Fruit fly (Drosophila melanogaster): Measurements from ENCODE around the gene Srp54.

Srp54 gene

DNA sequence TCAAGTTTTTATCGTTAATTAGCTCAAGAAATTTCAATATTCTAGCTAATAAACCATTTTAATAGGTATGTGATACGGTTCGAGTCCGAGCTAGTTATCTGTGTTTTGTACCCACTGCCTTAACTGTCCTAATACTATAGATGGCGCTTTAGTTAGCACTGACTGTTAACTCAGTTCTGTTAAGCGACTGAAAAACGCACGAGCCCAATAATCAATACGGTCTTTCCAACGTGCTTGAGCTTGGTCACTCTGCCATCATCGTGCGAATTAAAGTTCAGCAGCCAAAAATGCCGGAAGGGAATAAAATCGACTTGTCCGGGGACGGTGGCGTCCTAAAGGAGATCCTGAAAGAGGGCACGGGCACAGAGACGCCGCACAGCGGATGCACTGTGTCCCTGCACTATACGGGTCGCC is 24.8 kb upstream of the Srp54 start, which contains the start of gene Fkbp59 (continued):
- TF ChIP-seq CG10431 (GFP tag; optimal IDR thresholded peaks at IDR 0.05) = no peak
- TF ChIP-seq CG2875 (GFP tag; optimal IDR thresholded peaks at IDR 0.05) = no peak
- no peak for TF ChIP-seq Dek (tag; optimal IDR thresholded peaks at IDR 0.05)
- TF ChIP-seq D (optimal IDR thresholded peaks at IDR 0.05) = no peak
- TF ChIP-seq D (GFP tag; optimal IDR thresholded peaks at IDR 0.05) = no peak
- peak; percentile 15 for TF ChIP-seq CG7839 (tag; optimal IDR thresholded peaks at IDR 0.05)
- TF ChIP-seq CG6683 (GFP tag; optimal IDR thresholded peaks at IDR 0.05) = no peak
- no peak for TF ChIP-seq Gug (GFP tag; IDR thresholded peaks at IDR 0.05)
- TF ChIP-seq CG7928 (GFP tag; optimal IDR thresholded peaks at IDR 0.05) = no peak
- no peak for TF ChIP-seq disco-r (GFP tag; optimal IDR thresholded peaks at IDR 0.05)
- TF ChIP-seq Hey (tag; optimal IDR thresholded peaks at IDR 0.05) = no peak
- TF ChIP-seq CG31224 (GFP tag; IDR thresholded peaks at IDR 0.05) = no peak
- TF ChIP-seq CG12659 (GFP tag; optimal IDR thresholded peaks at IDR 0.05) = peak; percentile 37
- no peak for TF ChIP-seq pho (GFP tag; optimal IDR thresholded peaks at IDR 0.05)
- no peak for TF ChIP-seq CG1647 (GFP tag; optimal IDR thresholded peaks at IDR 0.05)
- no peak for TF ChIP-seq CHES-1-like (GFP tag; optimal IDR thresholded peaks at IDR 0.05)
- peak; percentile 84 for TF ChIP-seq mld (GFP tag; IDR thresholded peaks at IDR 0.05; ENCODE audit: partially characterized antibody)
- no peak for TF ChIP-seq Neu2 (GFP tag; optimal IDR thresholded peaks at IDR 0.05; ENCODE audit: borderline replicate concordance)
- no peak for TF ChIP-seq da (GFP tag; optimal IDR thresholded peaks at IDR 0.05)
- TF ChIP-seq gcm (GFP tag; optimal IDR thresholded peaks at IDR 0.05) = no peak
- TF ChIP-seq slp2 (GFP tag; optimal IDR thresholded peaks at IDR 0.05) = no peak
- no peak for TF ChIP-seq CG12155 (GFP tag; optimal IDR thresholded peaks at IDR 0.05)
- TF ChIP-seq Xbp1 (GFP tag; optimal IDR thresholded peaks at IDR 0.05) = peak; percentile 40
- no peak for TF ChIP-seq CG10654 (GFP tag; optimal IDR thresholded peaks at IDR 0.05)
- TF ChIP-seq CG15073 (GFP tag; optimal IDR thresholded peaks at IDR 0.05) = no peak
- TF ChIP-seq bcd (GFP tag; optimal IDR thresholded peaks at IDR 0.05) = no peak
- TF ChIP-seq scrt (GFP tag; optimal IDR thresholded peaks at IDR 0.05) = no peak
- TF ChIP-seq tup (GFP tag; optimal IDR thresholded peaks at IDR 0.05) = no peak
- TF ChIP-seq kni (GFP tag; optimal IDR thresholded peaks at IDR 0.05) = no peak
- TF ChIP-seq run (tag; optimal IDR thresholded peaks at IDR 0.05) = no peak
- TF ChIP-seq insv (GFP tag; optimal IDR thresholded peaks at IDR 0.05) = peak in 1 of 2 experiments; percentile 43
- no peak for TF ChIP-seq CG11398 (GFP tag; optimal IDR thresholded peaks at IDR 0.05)
- TF ChIP-seq z (GFP tag; IDR thresholded peaks at IDR 0.05) = no peak
- no peak for TF ChIP-seq C15 (GFP tag; IDR thresholded peaks at IDR 0.05)
- no peak for TF ChIP-seq usp (GFP tag; optimal IDR thresholded peaks at IDR 0.05)
- TF ChIP-seq CG13624 (GFP tag; optimal IDR thresholded peaks at IDR 0.05) = no peak
- no peak for TF ChIP-seq br (optimal IDR thresholded peaks at IDR 0.05)
- TF ChIP-seq lmd (GFP tag; IDR thresholded peaks at IDR 0.05) = no peak
- TF ChIP-seq BtbVII (GFP tag; optimal IDR thresholded peaks at IDR 0.05) = no peak
- no peak for TF ChIP-seq pnt (GFP tag; optimal IDR thresholded peaks at IDR 0.05)
- no peak for TF ChIP-seq Sox100B (GFP tag; optimal IDR thresholded peaks at IDR 0.05)
- TF ChIP-seq CrebB (tag; optimal IDR thresholded peaks at IDR 0.05) = peak; percentile 20
- no peak for TF ChIP-seq CG5180 (GFP tag; optimal IDR thresholded peaks at IDR 0.05)
- TF ChIP-seq CG34224 (GFP tag; IDR thresholded peaks at IDR 0.05; ENCODE audit: partially characterized antibody) = peak; percentile 21; the same call in 1 of the 3 replicates
- no peak for TF ChIP-seq CG17361 (GFP tag; IDR thresholded peaks at IDR 0.05)
- no peak for TF ChIP-seq CG18262 (tag; optimal IDR thresholded peaks at IDR 0.05)
- TF ChIP-seq phol (tag; optimal IDR thresholded peaks at IDR 0.05) = peak; percentile 12
- TF ChIP-seq abd-A (tag; optimal IDR thresholded peaks at IDR 0.05) = peak; percentile 63
- 0 out of 2 replicates have a peak, but pooled peaks have one; percentile 45 for TF ChIP-seq vvl (GFP tag; IDR thresholded peaks at IDR 0.05)
- TF ChIP-seq sr (GFP tag; IDR thresholded peaks at IDR 0.05) = no peak
- TF ChIP-seq CG14014 (GFP tag; IDR thresholded peaks at IDR 0.05) = no peak

Data from whole organism, embryonic.